Fruit fly (Drosophila melanogaster): ENCODE results near the gene CG31668.

DNA sequence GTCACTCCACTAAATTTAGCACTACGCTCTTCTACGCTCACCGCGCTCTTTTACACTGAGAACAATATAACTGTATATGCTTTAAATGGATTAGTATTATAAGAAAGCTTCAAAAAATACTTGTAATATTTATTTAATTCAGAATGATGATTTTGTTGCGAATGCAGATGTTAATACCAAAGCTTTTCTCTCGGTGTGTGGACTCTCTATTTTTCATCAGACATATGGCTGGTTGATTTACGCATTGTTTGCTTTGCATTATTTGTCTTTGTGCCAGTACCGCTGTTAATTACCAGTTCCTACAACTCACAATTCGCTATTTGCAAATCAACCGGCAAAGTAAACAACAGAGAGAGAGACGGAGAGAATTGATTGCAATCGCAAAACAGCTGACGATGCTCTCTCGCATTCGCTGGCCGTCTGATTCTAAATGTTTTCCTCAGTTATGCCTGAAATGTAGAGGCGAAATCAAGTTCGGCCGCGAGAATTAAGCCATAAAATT is 15.7 kb upstream of the CG31668 start:
- TF ChIP-seq CG15336 (GFP tag; IDR thresholded peaks at IDR 0.05) (peak; percentile 100), CG3919 (GFP tag; optimal IDR thresholded peaks at IDR 0.05) (peak; percentile 99), CG6276 (GFP tag; optimal IDR thresholded peaks at IDR 0.05) (peak; percentile 97), CG9139 (GFP tag; optimal IDR thresholded peaks at IDR 0.05) (peak; percentile 97), OdsH (GFP tag; optimal IDR thresholded peaks at IDR 0.05) (peak; percentile 99), CG6163 (GFP tag; IDR thresholded peaks at IDR 0.05) (peak; percentile 100), Blimp-1 (GFP tag; optimal IDR thresholded peaks at IDR 0.05) (peak; percentile 87), CG34406 (GFP tag; optimal IDR thresholded peaks at IDR 0.05) (peak; percentile 99), Eip93F (GFP tag; optimal IDR thresholded peaks at IDR 0.05) (peak; percentile 95), Eip75B (GFP tag; optimal IDR thresholded peaks at IDR 0.05) (peak; percentile 99), Sox14 (GFP tag; optimal IDR thresholded peaks at IDR 0.05) (peak; percentile 99)
